Fruit fly (Drosophila melanogaster) whole organism, embryonic: ENCODE data around the gene erm.

ENCODE experiments used
- BEAF-32 ChIP-seq: fragments of 200-800 bp; sonication (Bioruptor generic); optimal IDR thresholded peaks from 3 replicates; lab custom pipeline; 2017; ENCODE audit warnings: missing biosample characterization, missing genetic modification characterization, mild to moderate bottlenecking, moderate library complexity, missing genetic modification reagents
- Blimp-1 ChIP-seq: fragments of 200-800 bp; sonication (Bioruptor generic); optimal IDR thresholded peaks from 3 replicates; lab custom pipeline; 2018; ENCODE audit warnings: missing biosample characterization, missing genetic modification characterization, mild to moderate bottlenecking, moderate library complexity, missing genetic modification reagents
- CG10979 ChIP-seq: fragments of 200-800 bp; sonication (Bioruptor generic); optimal IDR thresholded peaks from 2 replicates; lab custom pipeline; 2018; ENCODE audit warnings: missing biosample characterization, mild to moderate bottlenecking, missing genetic modification characterization, moderate library complexity
- CG11247 ChIP-seq: fragments of 200-800 bp; sonication (Bioruptor generic); IDR thresholded peaks from 2 replicates; pipeline ENCODE4 v1.3.6; 2022; ENCODE audit warnings: missing biosample characterization, missing genetic modification characterization
- CG11695 ChIP-seq: fragments of 200-800 bp; sonication (Bioruptor generic); IDR thresholded peaks from 3 replicates; pipeline ENCODE4 v1.3.6; 2022; ENCODE audit warnings: missing biosample characterization, missing genetic modification characterization
- CG14667 ChIP-seq: fragments of 200-800 bp; sonication (Bioruptor generic); IDR thresholded peaks from 2 replicates; pipeline ENCODE4 v1.3.6; 2022; ENCODE audit warnings: missing biosample characterization, missing genetic modification characterization
- CG15073 ChIP-seq: fragments of 200-800 bp; sonication (Bioruptor generic); optimal IDR thresholded peaks from 2 replicates; lab custom pipeline; 2016; ENCODE audit warnings: missing biosample characterization, missing genetic modification characterization
- CG16815 ChIP-seq: fragments of 200-800 bp; sonication (Bioruptor generic); optimal IDR thresholded peaks from 3 replicates; lab custom pipeline; 2017; ENCODE audit warnings: missing biosample characterization, mild to moderate bottlenecking, missing genetic modification characterization
- CG18476 ChIP-seq: fragments of 200-800 bp; sonication (Bioruptor generic); optimal IDR thresholded peaks from 2 replicates; lab custom pipeline; 2016; ENCODE audit warnings: missing biosample characterization, mild to moderate bottlenecking, missing genetic modification characterization
- CG18619 ChIP-seq: fragments of 200-800 bp; sonication (Bioruptor generic); optimal IDR thresholded peaks from 3 replicates; lab custom pipeline; 2017; ENCODE audit warnings: missing biosample characterization, mild to moderate bottlenecking, missing genetic modification characterization
- CG2199 ChIP-seq: fragments of 200-800 bp; sonication (Bioruptor generic); IDR thresholded peaks from 3 replicates; pipeline ENCODE4 v1.3.6; 2022; ENCODE audit warnings: missing biosample characterization, missing genetic modification characterization
- CG2202 ChIP-seq: fragments of 200-800 bp; sonication (Bioruptor generic); optimal IDR thresholded peaks from 2 replicates; lab custom pipeline; 2018; ENCODE audit warnings: missing biosample characterization, mild to moderate bottlenecking, missing genetic modification characterization
- CG2678 ChIP-seq: fragments of 200-800 bp; sonication (Bioruptor generic); optimal IDR thresholded peaks from 3 replicates; lab custom pipeline; 2019; ENCODE audit warnings: missing biosample characterization, mild to moderate bottlenecking, missing genetic modification characterization, moderate library complexity
- CG2875 ChIP-seq: fragments of 200-800 bp; sonication (Bioruptor generic); optimal IDR thresholded peaks from 2 replicates; lab custom pipeline; 2017; ENCODE audit warnings: missing biosample characterization, mild to moderate bottlenecking, missing genetic modification characterization, missing genetic modification reagents
- CG30403 ChIP-seq: fragments of 200-800 bp; sonication (Bioruptor generic); optimal IDR thresholded peaks from 3 replicates; lab custom pipeline; 2016; ENCODE audit warnings: missing biosample characterization, missing genetic modification characterization
- CG3163 ChIP-seq: fragments of 200-800 bp; sonication (Bioruptor generic); optimal IDR thresholded peaks from 3 replicates; lab custom pipeline; 2016; ENCODE audit warnings: missing biosample characterization, missing genetic modification characterization
- CG4328 ChIP-seq: fragments of 200-800 bp; sonication (Bioruptor generic); optimal IDR thresholded peaks from 3 replicates; lab custom pipeline; 2017; ENCODE audit warnings: missing biosample characterization, missing genetic modification reagents, missing genetic modification characterization
- CG4360 ChIP-seq: fragments of 200-800 bp; sonication (Bioruptor generic); IDR thresholded peaks from 2 replicates; pipeline ENCODE4 v1.3.6; 2022; ENCODE audit warnings: missing biosample characterization, missing genetic modification characterization
- CG7357 ChIP-seq: fragments of 200-800 bp; sonication (Bioruptor generic); IDR thresholded peaks from 3 replicates; pipeline ENCODE4 v1.3.6; 2022; ENCODE audit warnings: missing biosample characterization, missing genetic modification characterization
- CG8388 ChIP-seq: fragments of 200-800 bp; sonication (Bioruptor generic); optimal IDR thresholded peaks from 2 replicates; lab custom pipeline; 2019; ENCODE audit warnings: missing biosample characterization, mild to moderate bottlenecking, missing genetic modification characterization, moderate library complexity
- CG8924 ChIP-seq: fragments of 200-800 bp; optimal IDR thresholded peaks from 3 replicates; lab custom pipeline; 2019; ENCODE audit warnings: missing biosample characterization, mild to moderate bottlenecking, missing genetic modification characterization, moderate library complexity
- CG9727 ChIP-seq: fragments of 200-800 bp; sonication (Bioruptor generic); optimal IDR thresholded peaks from 3 replicates; lab custom pipeline; 2017; ENCODE audit warnings: missing biosample characterization, mild to moderate bottlenecking, missing genetic modification characterization
- CkIIα-i1 ChIP-seq: fragments of 200-800 bp; sonication (Bioruptor generic); IDR thresholded peaks from 2 replicates; pipeline ENCODE4 v1.3.6; 2022; ENCODE audit warnings: missing biosample characterization, missing genetic modification characterization
- CoRest ChIP-seq: fragments of 200-800 bp; sonication (Bioruptor generic); optimal IDR thresholded peaks from 3 replicates; lab custom pipeline; 2018; ENCODE audit warnings: missing biosample characterization, mild to moderate bottlenecking, missing genetic modification characterization, moderate library complexity
- Dp ChIP-seq: fragments of 200-800 bp; sonication (Bioruptor generic); optimal IDR thresholded peaks from 2 replicates; lab custom pipeline; 2018; ENCODE audit warnings: missing biosample characterization, mild to moderate bottlenecking, missing genetic modification characterization, moderate library complexity
- Fer2 ChIP-seq: fragments of 200-800 bp; sonication (Bioruptor generic); optimal IDR thresholded peaks from 2 replicates; lab custom pipeline; 2018; ENCODE audit warnings: missing biosample characterization, mild to moderate bottlenecking, missing genetic modification characterization, moderate library complexity
- HLH3B ChIP-seq: fragments of 200-800 bp; sonication (Bioruptor generic); IDR thresholded peaks from 2 replicates; pipeline ENCODE4 v1.3.6; 2022; ENCODE audit warnings: missing biosample characterization, missing genetic modification characterization
- HLHmδ ChIP-seq: fragments of 200-800 bp; sonication (Bioruptor generic); optimal IDR thresholded peaks from 2 replicates; lab custom pipeline; 2018; ENCODE audit warnings: missing biosample characterization, mild to moderate bottlenecking, missing genetic modification characterization, moderate library complexity
- Hand ChIP-seq: fragments of 200-800 bp; sonication (Bioruptor generic); optimal IDR thresholded peaks from 2 replicates; lab custom pipeline; 2017; ENCODE audit warnings: mild to moderate bottlenecking, missing biosample characterization, missing genetic modification reagents, missing genetic modification characterization
- Mes4 ChIP-seq: fragments of 200-800 bp; sonication (Bioruptor generic); optimal IDR thresholded peaks from 2 replicates; lab custom pipeline; 2016; ENCODE audit warnings: missing biosample characterization, missing genetic modification characterization
- NC2β ChIP-seq: fragments of 200-800 bp; sonication (Bioruptor generic); optimal IDR thresholded peaks from 2 replicates; lab custom pipeline; 2016; ENCODE audit warnings: missing biosample characterization, missing genetic modification characterization
- Usf ChIP-seq: fragments of 200-800 bp; sonication (Bioruptor generic); optimal IDR thresholded peaks from 2 replicates; lab custom pipeline; 2017; ENCODE audit warnings: missing genotype, missing biosample characterization, missing genetic modification characterization
- ap ChIP-seq: fragments of 200-800 bp; sonication (Bioruptor generic); IDR thresholded peaks from 2 replicates; pipeline ENCODE4 v1.3.6; 2022; ENCODE audit warnings: missing biosample characterization, missing genetic modification characterization
- ase ChIP-seq: fragments of 200-800 bp; sonication (Bioruptor generic); IDR thresholded peaks from 3 replicates; pipeline ENCODE4 v1.3.6; 2022; ENCODE audit warnings: missing biosample characterization, missing genetic modification characterization
- bcd ChIP-seq: fragments of 200-800 bp; sonication (Bioruptor generic); optimal IDR thresholded peaks from 2 replicates; lab custom pipeline; 2017; ENCODE audit warnings: missing biosample characterization, mild to moderate bottlenecking, missing genetic modification characterization
- caup ChIP-seq: fragments of 200-800 bp; sonication (Bioruptor generic); optimal IDR thresholded peaks from 3 replicates; lab custom pipeline; 2017; ENCODE audit warnings: missing biosample characterization, mild to moderate bottlenecking, missing genetic modification characterization, moderate library complexity; ENCODE audit not compliant: severe bottlenecking
- esg ChIP-seq: fragments of 200-800 bp; sonication (Bioruptor generic); conservative IDR thresholded peaks from 2 replicates; pipeline ENCODE4 v1.3.6; 2022; ENCODE audit warnings: missing biosample characterization, missing genetic modification characterization
- fd102C ChIP-seq: fragments of 200-800 bp; sonication (Bioruptor generic); optimal IDR thresholded peaks from 2 replicates; lab custom pipeline; 2018; ENCODE audit warnings: missing biosample characterization, mild to moderate bottlenecking, missing genetic modification characterization, moderate library complexity
- fru ChIP-seq: fragments of >200 bp; optimal IDR thresholded peaks from 2 replicates; lab custom pipeline; 2017
- hbn ChIP-seq: fragments of 200-800 bp; sonication (Bioruptor generic); IDR thresholded peaks from 2 replicates; pipeline ENCODE4 v1.3.6; 2022; ENCODE audit warnings: missing biosample characterization, missing genetic modification characterization; ENCODE audit not compliant: partially characterized antibody
- hkb ChIP-seq, 2 experiments: fragments of 200-800 bp in 1 of 2; fragments of >200 bp in 1 of 2; sonication (Bioruptor generic) in 1 of 2; IDR thresholded peaks in 1 of 2; optimal IDR thresholded peaks in 1 of 2; 2 replicates each; pipeline versions ENCODE4 v1.3.6 to Lab custom; 2017 to 2022; ENCODE audit warnings: missing biosample characterization in 1 of 2, missing genetic modification characterization in 1 of 2
- nerfin-2 ChIP-seq: fragments of 200-800 bp; sonication (Bioruptor generic); IDR thresholded peaks from 2 replicates; pipeline ENCODE4 v1.3.6; 2022; ENCODE audit warnings: missing biosample characterization, missing genetic modification characterization; ENCODE audit not compliant: partially characterized antibody
- onecut ChIP-seq: fragments of 200-800 bp; sonication (Bioruptor generic); IDR thresholded peaks from 2 replicates; pipeline ENCODE4 v1.3.6; 2022; ENCODE audit warnings: missing biosample characterization, missing genetic modification characterization
- pita ChIP-seq: fragments of 200-800 bp; sonication (Bioruptor generic); optimal IDR thresholded peaks from 2 replicates; lab custom pipeline; 2017; ENCODE audit warnings: missing biosample characterization, mild to moderate bottlenecking, missing genetic modification characterization
- salm ChIP-seq: fragments of 200-800 bp; sonication (Bioruptor generic); optimal IDR thresholded peaks from 2 replicates; lab custom pipeline; 2018; ENCODE audit warnings: missing biosample characterization, mild to moderate bottlenecking, missing genetic modification characterization
- slbo ChIP-seq: fragments of 200-800 bp; sonication (Bioruptor generic); IDR thresholded peaks from 2 replicates; pipeline ENCODE4 v1.3.6; 2022; ENCODE audit warnings: missing biosample characterization, missing genetic modification characterization
- so ChIP-seq: fragments of 200-800 bp; sonication (Bioruptor generic); IDR thresholded peaks from 3 replicates; pipeline ENCODE4 v1.3.6; 2022; ENCODE audit warnings: missing biosample characterization, missing genetic modification characterization
- tgo ChIP-seq: fragments of 200-800 bp; sonication (Bioruptor generic); IDR thresholded peaks from 3 replicates; pipeline ENCODE4 v1.3.6; 2022; ENCODE audit warnings: missing biosample characterization, missing genetic modification characterization
- tll ChIP-seq, 2 experiments: fragments of 200-800 bp in 1 of 2; fragments of >200 bp in 1 of 2; sonication (Bioruptor generic) in 1 of 2; optimal IDR thresholded peaks; 2 replicates each; lab custom pipeline; 2017 to 2019; ENCODE audit warnings: missing biosample characterization in 2 of 2, missing genetic modification characterization in 2 of 2, mild to moderate bottlenecking in 1 of 2, moderate library complexity in 1 of 2
- vvl ChIP-seq: fragments of 200-800 bp; sonication (Bioruptor generic); IDR thresholded peaks from 2 replicates; pipeline ENCODE4 v1.3.6; 2022; ENCODE audit warnings: missing biosample characterization, missing genetic modification characterization
- yki ChIP-seq: fragments of >200 bp; optimal IDR thresholded peaks from 3 replicates; lab custom pipeline; 2018

Gene erm

dm6 chr2L:1973957-1974356, 3.8 kb upstream of the erm start, which contains the start of gene Der-1 (continued):
- TF ChIP-seq CG15073 (GFP tag; lab: Kevin White, UChicago) (no peak), slbo (GFP tag; lab: Robert Waterston, UW) (peak; percentile 29; the same call in 1 of the 2 replicates), vvl (GFP tag; lab: Robert Waterston, UW) (peak; percentile 73; the same call in 1 of the 2 replicates), NC2β (GFP tag; lab: Kevin White, UChicago) (peak; percentile 34), CG7357 (GFP tag; lab: Robert Waterston, UW) (no peak), onecut (GFP tag; lab: Robert Waterston, UW) (no peak), CG9727 (no peak), so (no peak), Blimp-1 (GFP tag; lab: Kevin White, UChicago) (no peak), CG3163 (GFP tag; lab: Kevin White, UChicago) (no peak), CG18476 (GFP tag; lab: Kevin White, UChicago) (no peak), CG18619 (GFP tag; lab: Kevin White, UChicago) (no peak), CG16815 (no peak), CoRest (tag; lab: Kevin White, UChicago) (peak; percentile 67), CG8388 (GFP tag; lab: Kevin White, UChicago) (no peak), hbn (GFP tag; lab: Robert Waterston, UW) (peak; percentile 93), CkIIα-i1 (GFP tag; lab: Robert Waterston, UW) (no peak), ase (no peak), CG2678 (tag; lab: Kevin White, UChicago) (no peak), CG2199 (GFP tag; lab: Robert Waterston, UW) (no peak), Hand (no peak), esg (GFP tag; lab: Robert Waterston, UW) (no peak), HLHmδ (GFP tag; lab: Kevin White, UChicago) (no peak), CG4360 (GFP tag; lab: Robert Waterston, UW) (peak; percentile 66), hkb (optimal IDR thresholded peaks at IDR 0.05; lab: Kevin White, UChicago) (no peak), hkb (GFP tag; IDR thresholded peaks at IDR 0.05; lab: Robert Waterston, UW) (no peak), CG2875 (GFP tag; lab: Kevin White, UChicago) (no peak), CG10979 (tag; lab: Kevin White, UChicago) (no peak), Fer2 (tag; lab: Kevin White, UChicago) (no peak), Mes4 (GFP tag; lab: Kevin White, UChicago) (no peak), CG2202 (no peak), fd102C (GFP tag; lab: Kevin White, UChicago) (no peak), pita (GFP tag; lab: Kevin White, UChicago) (no peak), tgo (GFP tag; lab: Robert Waterston, UW) (peak; percentile 18; the same call in 1 of the 3 replicates), CG8924 (peak; percentile 35), nerfin-2 (GFP tag; lab: Robert Waterston, UW) (peak; percentile 78), ap (GFP tag; lab: Robert Waterston, UW) (no peak), CG4328 (no peak), Dp (GFP tag; lab: Kevin White, UChicago) (peak; percentile 70), CG11695 (GFP tag; lab: Robert Waterston, UW) (no peak), bcd (GFP tag; lab: Kevin White, UChicago) (no peak), yki (peak; percentile 38), BEAF-32 (GFP tag; lab: Kevin White, UChicago) (peak; percentile 92), tll (GFP tag; optimal IDR thresholded peaks at IDR 0.05; lab: Kevin White, UChicago) (no peak), caup (no peak), CG14667 (GFP tag; lab: Robert Waterston, UW) (no peak), salm (tag; lab: Kevin White, UChicago) (no peak), Usf (GFP tag; lab: Kevin White, UChicago) (no peak), CG30403 (GFP tag; lab: Kevin White, UChicago) (no peak), HLH3B (no peak), fru (lab: Kevin White, UChicago) (no peak), CG11247 (GFP tag; lab: Robert Waterston, UW) (no peak)
